Worm (Caenorhabditis elegans): ENCODE data around the gene F26F2.3.

The F26F2.3 gene

ce11 chrV:20552971-20553370, 13.4 kb downstream of the F26F2.3 start, which contains the start of gene vmo-1:
Gene vmo-1, minus strand, starts transcription at chrV:20553071.
- no peak for TF ChIP-seq F13C5.2 (tag; optimal IDR thresholded peaks at IDR 0.05)
- TF ChIP-seq scrt-1 (GFP tag; IDR thresholded peaks at IDR 0.05) = no peak
- no peak for TF ChIP-seq tra-4 (tag; optimal IDR thresholded peaks at IDR 0.05)
- TF ChIP-seq ceh-36 (tag; optimal IDR thresholded peaks at IDR 0.05) = no peak
- no peak for TF ChIP-seq B0310.2 (tag; optimal IDR thresholded peaks at IDR 0.05)

- no peak for TF ChIP-seq aly-1 (tag; optimal IDR thresholded peaks at IDR 0.05)
- TF ChIP-seq ama-1 (optimal IDR thresholded peaks at IDR 0.05) = no peak
- no peak for TF ChIP-seq flt-1 (GFP tag; IDR thresholded peaks at IDR 0.05)
- no peak for TF ChIP-seq B0310.2 (tag; optimal IDR thresholded peaks at IDR 0.05)
- no peak for TF ChIP-seq ceh-36 (tag; optimal IDR thresholded peaks at IDR 0.05)
- TF ChIP-seq tra-4 (tag; optimal IDR thresholded peaks at IDR 0.05) = no peak
- TF ChIP-seq ets-7 (tag; optimal IDR thresholded peaks at IDR 0.05) = no peak
- TF ChIP-seq hnd-1 (tag; optimal IDR thresholded peaks at IDR 0.05) = no peak
- TF ChIP-seq F13C5.2 (tag; optimal IDR thresholded peaks at IDR 0.05) = no peak
- TF ChIP-seq tbx-11 (GFP tag; IDR thresholded peaks at IDR 0.05) = no peak
- no peak for TF ChIP-seq hmbx-1 (tag; optimal IDR thresholded peaks at IDR 0.05)
- no peak for TF ChIP-seq tbx-37 (GFP tag; conservative IDR thresholded peaks at IDR 0.05)
- TF ChIP-seq sea-1 (GFP tag; conservative IDR thresholded peaks at IDR 0.05) = no peak
- no peak for TF ChIP-seq pes-1 (GFP tag; IDR thresholded peaks at IDR 0.05)
- no peak for TF ChIP-seq scrt-1 (GFP tag; IDR thresholded peaks at IDR 0.05)
- TF ChIP-seq hmg-4 (GFP tag; optimal IDR thresholded peaks at IDR 0.05) = no peak
- no peak for TF ChIP-seq ceh-13 (GFP tag; optimal IDR thresholded peaks at IDR 0.05)
Observed at ce11 chrV:20551096-20551495, 15.3 kb downstream of the F26F2.3 start, which contains the start of gene Y38H6C.20. Gene Y38H6C.20, minus strand, starts transcription at chrV:20551196.

- no peak for TF ChIP-seq ceh-36 (tag; optimal IDR thresholded peaks at IDR 0.05)
- TF ChIP-seq flt-1 (GFP tag; IDR thresholded peaks at IDR 0.05) = no peak
- TF ChIP-seq F13C5.2 (tag; optimal IDR thresholded peaks at IDR 0.05) = no peak
- TF ChIP-seq ets-7 (tag; optimal IDR thresholded peaks at IDR 0.05) = no peak
- TF ChIP-seq aly-1 (tag; optimal IDR thresholded peaks at IDR 0.05) = no peak
- TF ChIP-seq hnd-1 (tag; optimal IDR thresholded peaks at IDR 0.05) = no peak
- TF ChIP-seq tbx-37 (GFP tag; conservative IDR thresholded peaks at IDR 0.05) = no peak
- TF ChIP-seq tra-4 (tag; optimal IDR thresholded peaks at IDR 0.05) = no peak
- TF ChIP-seq hmg-4 (GFP tag; optimal IDR thresholded peaks at IDR 0.05) = no peak
- TF ChIP-seq ama-1 (optimal IDR thresholded peaks at IDR 0.05) = no peak
- TF ChIP-seq tbx-11 (GFP tag; IDR thresholded peaks at IDR 0.05) = no peak
- no peak for TF ChIP-seq B0310.2 (tag; optimal IDR thresholded peaks at IDR 0.05)
- TF ChIP-seq sea-1 (GFP tag; conservative IDR thresholded peaks at IDR 0.05) = no peak
Observed at ce11 chrV:20547048-20547447, 19.3 kb downstream of the F26F2.3 start, which contains the start of gene Y38H6C.18. Gene Y38H6C.18, minus strand, starts transcription at chrV:20547148.

ce11 chrV:20545742-20546141, 20.6 kb downstream of the F26F2.3 start:
- no peak for TF ChIP-seq tbx-37 (GFP tag; conservative IDR thresholded peaks at IDR 0.05)
- TF ChIP-seq ama-1 (optimal IDR thresholded peaks at IDR 0.05) = no peak
- no peak for TF ChIP-seq tra-4 (tag; optimal IDR thresholded peaks at IDR 0.05)
- TF ChIP-seq hmg-4 (GFP tag; optimal IDR thresholded peaks at IDR 0.05) = no peak
- TF ChIP-seq pes-1 (GFP tag; IDR thresholded peaks at IDR 0.05) = no peak
- TF ChIP-seq aly-1 (tag; optimal IDR thresholded peaks at IDR 0.05) = no peak
- TF ChIP-seq ceh-36 (tag; optimal IDR thresholded peaks at IDR 0.05) = no peak
- no peak for TF ChIP-seq hmbx-1 (tag; optimal IDR thresholded peaks at IDR 0.05)
- no peak for TF ChIP-seq tbx-11 (GFP tag; IDR thresholded peaks at IDR 0.05)
- TF ChIP-seq flt-1 (GFP tag; IDR thresholded peaks at IDR 0.05) = no peak
- no peak for TF ChIP-seq ets-7 (tag; optimal IDR thresholded peaks at IDR 0.05)
- TF ChIP-seq F13C5.2 (tag; optimal IDR thresholded peaks at IDR 0.05) = no peak
- no peak for TF ChIP-seq ceh-13 (GFP tag; optimal IDR thresholded peaks at IDR 0.05)
- no peak for TF ChIP-seq hnd-1 (tag; optimal IDR thresholded peaks at IDR 0.05)
- TF ChIP-seq scrt-1 (GFP tag; IDR thresholded peaks at IDR 0.05) = no peak
- no peak for TF ChIP-seq sea-1 (GFP tag; conservative IDR thresholded peaks at IDR 0.05)

- TF ChIP-seq scrt-1 (GFP tag; IDR thresholded peaks at IDR 0.05) = no peak
- no peak for TF ChIP-seq hmg-4 (GFP tag; optimal IDR thresholded peaks at IDR 0.05)
- TF ChIP-seq ama-1 (optimal IDR thresholded peaks at IDR 0.05) = no peak
- TF ChIP-seq aly-1 (tag; optimal IDR thresholded peaks at IDR 0.05) = no peak
- no peak for TF ChIP-seq F13C5.2 (tag; optimal IDR thresholded peaks at IDR 0.05)
- TF ChIP-seq tbx-11 (GFP tag; IDR thresholded peaks at IDR 0.05) = no peak
- TF ChIP-seq hnd-1 (tag; optimal IDR thresholded peaks at IDR 0.05) = no peak
Observed at ce11 chrV:20544610-20545009, 21.7 kb downstream of the F26F2.3 start.

ce11 chrV:20544092-20544491, 22.3 kb downstream of the F26F2.3 start, which contains the start of gene slc-36.3:
Gene slc-36.3, minus strand, starts transcription at chrV:20544192.
- TF ChIP-seq aly-1 (tag; optimal IDR thresholded peaks at IDR 0.05) = no peak
- no peak for TF ChIP-seq tbx-11 (GFP tag; IDR thresholded peaks at IDR 0.05)
- no peak for TF ChIP-seq tra-4 (tag; optimal IDR thresholded peaks at IDR 0.05)
- TF ChIP-seq scrt-1 (GFP tag; IDR thresholded peaks at IDR 0.05) = no peak
- TF ChIP-seq hnd-1 (tag; optimal IDR thresholded peaks at IDR 0.05) = no peak
- no peak for TF ChIP-seq pes-1 (GFP tag; IDR thresholded peaks at IDR 0.05)
- no peak for TF ChIP-seq flt-1 (GFP tag; IDR thresholded peaks at IDR 0.05)
- no peak for TF ChIP-seq F13C5.2 (tag; optimal IDR thresholded peaks at IDR 0.05)
- TF ChIP-seq ama-1 (optimal IDR thresholded peaks at IDR 0.05) = no peak
- TF ChIP-seq B0310.2 (tag; optimal IDR thresholded peaks at IDR 0.05) = no peak
- no peak for TF ChIP-seq ceh-13 (GFP tag; optimal IDR thresholded peaks at IDR 0.05)
- no peak for TF ChIP-seq hmg-4 (GFP tag; optimal IDR thresholded peaks at IDR 0.05)
- TF ChIP-seq sea-1 (GFP tag; conservative IDR thresholded peaks at IDR 0.05) = no peak
- TF ChIP-seq ceh-36 (tag; optimal IDR thresholded peaks at IDR 0.05) = no peak
- TF ChIP-seq ets-7 (tag; optimal IDR thresholded peaks at IDR 0.05) = no peak
- no peak for TF ChIP-seq hmbx-1 (tag; optimal IDR thresholded peaks at IDR 0.05)
- TF ChIP-seq tbx-37 (GFP tag; conservative IDR thresholded peaks at IDR 0.05) = no peak

- no peak for TF ChIP-seq aly-1 (tag; optimal IDR thresholded peaks at IDR 0.05)
Observed at ce11 chrV:20539055-20539454, 27.3 kb downstream of the F26F2.3 start, which contains the start of gene Y38H6C.16. Gene Y38H6C.16, minus strand, starts transcription at chrV:20539347.

- no peak for TF ChIP-seq hnd-1 (tag; optimal IDR thresholded peaks at IDR 0.05)
- no peak for TF ChIP-seq flt-1 (GFP tag; IDR thresholded peaks at IDR 0.05)
- TF ChIP-seq ama-1 (optimal IDR thresholded peaks at IDR 0.05) = no peak
- no peak for TF ChIP-seq B0310.2 (tag; optimal IDR thresholded peaks at IDR 0.05)
Observed at ce11 chrV:20536208-20536607, 30.1 kb downstream of the F26F2.3 start, which contains the start of gene Y38H6C.15. Gene Y38H6C.15, minus strand, starts transcription at chrV:20536308.

Data from whole organism, early embryonic.